Worm (Caenorhabditis elegans): Measurements from ENCODE around the gene xnd-1.

ce11 chrIII:5566496-5566895 is 37.8 kb upstream of the xnd-1 start:
- TF ChIP-seq ZK546.5 (tag; optimal IDR thresholded peaks at IDR 0.05) = no peak
- no peak for TF ChIP-seq unc-39 (tag; optimal IDR thresholded peaks at IDR 0.05)
- TF ChIP-seq tra-1 (GFP tag; IDR thresholded peaks at IDR 0.05) = no peak
- TF ChIP-seq nhr-77 (tag; optimal IDR thresholded peaks at IDR 0.05) = no peak
- TF ChIP-seq zag-1 (tag; optimal IDR thresholded peaks at IDR 0.05) = no peak
- no peak for TF ChIP-seq ama-1 (optimal IDR thresholded peaks at IDR 0.05)
- no peak for TF ChIP-seq mdl-1 (tag; optimal IDR thresholded peaks at IDR 0.05)
- TF ChIP-seq nhr-237 (tag; optimal IDR thresholded peaks at IDR 0.05) = no peak
- TF ChIP-seq attf-4 (tag; optimal IDR thresholded peaks at IDR 0.05) = no peak
- TF ChIP-seq ces-1 (GFP tag; optimal IDR thresholded peaks at IDR 0.05) = no peak
- TF ChIP-seq nhr-28 (tag; optimal IDR thresholded peaks at IDR 0.05) = no peak
- TF ChIP-seq set-16 (GFP tag; IDR thresholded peaks at IDR 0.05) = peak; percentile 50
- no peak for TF ChIP-seq ceh-32 (tag; optimal IDR thresholded peaks at IDR 0.05; ENCODE audit: poor library complexity)
- no peak for TF ChIP-seq fkh-10 (GFP tag; optimal IDR thresholded peaks at IDR 0.05)

Measured in whole organism, L4 larva.